Fruit fly (Drosophila melanogaster) whole organism, embryonic: ENCODE measurements around the gene Bcs1.

ENCODE experiments used
- CG10147 ChIP-seq: fragments of 200-800 bp; sonication (Bioruptor generic); optimal IDR thresholded peaks from 2 replicates; lab custom pipeline; 2019; ENCODE audit warnings: missing biosample characterization, mild to moderate bottlenecking, missing genetic modification characterization, moderate library complexity
- CG10209 ChIP-seq: fragments of 200-800 bp; sonication (Bioruptor generic); optimal IDR thresholded peaks from 3 replicates; lab custom pipeline; 2017; ENCODE audit warnings: missing biosample characterization, mild to moderate bottlenecking, missing genetic modification characterization, missing genetic modification reagents
- CG10565 ChIP-seq: fragments of 200-800 bp; sonication (Bioruptor generic); optimal IDR thresholded peaks from 3 replicates; lab custom pipeline; 2016; ENCODE audit warnings: missing biosample characterization, mild to moderate bottlenecking, missing genetic modification characterization
- CG11696 ChIP-seq: fragments of 200-800 bp; sonication (Bioruptor generic); IDR thresholded peaks from 2 replicates; pipeline ENCODE4 v1.3.6; 2022; ENCODE audit warnings: missing biosample characterization, missing genetic modification characterization
- CG11723 ChIP-seq: fragments of 200-800 bp; sonication (Bioruptor generic); optimal IDR thresholded peaks from 2 replicates; lab custom pipeline; 2017; ENCODE audit warnings: missing biosample characterization, mild to moderate bottlenecking, missing genetic modification characterization
- CG12299 ChIP-seq: fragments of 200-800 bp; sonication (Bioruptor generic); optimal IDR thresholded peaks from 2 replicates; lab custom pipeline; 2018; ENCODE audit warnings: missing biosample characterization, mild to moderate bottlenecking, missing genetic modification characterization
- CG12769 ChIP-seq: fragments of 200-800 bp; sonication (Bioruptor generic); optimal IDR thresholded peaks from 2 replicates; lab custom pipeline; 2019; ENCODE audit warnings: missing biosample characterization, mild to moderate bottlenecking, missing genetic modification characterization, moderate library complexity
- CG12942 ChIP-seq: fragments of 200-800 bp; sonication (Bioruptor generic); optimal IDR thresholded peaks from 3 replicates; lab custom pipeline; 2016; ENCODE audit warnings: missing biosample characterization, missing genetic modification characterization
- CG13296 ChIP-seq: fragments of 200-800 bp; sonication (Bioruptor generic); optimal IDR thresholded peaks from 3 replicates; lab custom pipeline; 2018; ENCODE audit warnings: missing biosample characterization, mild to moderate bottlenecking, missing genetic modification characterization
- CG1602 ChIP-seq: fragments of 200-800 bp; sonication (Bioruptor generic); optimal IDR thresholded peaks from 3 replicates; lab custom pipeline; 2016; ENCODE audit warnings: missing biosample characterization, missing genetic modification characterization
- CG17385 ChIP-seq: fragments of 200-800 bp; sonication (Bioruptor generic); optimal IDR thresholded peaks from 3 replicates; lab custom pipeline; 2018; ENCODE audit warnings: missing biosample characterization, mild to moderate bottlenecking, missing genetic modification characterization
- CG2129 ChIP-seq: fragments of 200-800 bp; sonication (Bioruptor generic); IDR thresholded peaks from 2 replicates; pipeline ENCODE4 v1.3.6; 2022; ENCODE audit warnings: missing biosample characterization, missing genetic modification characterization; ENCODE audit not compliant: partially characterized antibody
- CG2875 ChIP-seq: fragments of 200-800 bp; sonication (Bioruptor generic); optimal IDR thresholded peaks from 2 replicates; lab custom pipeline; 2017; ENCODE audit warnings: missing biosample characterization, mild to moderate bottlenecking, missing genetic modification characterization, missing genetic modification reagents
- CG32767 ChIP-seq: fragments of 200-800 bp; sonication (Bioruptor generic); IDR thresholded peaks from 2 replicates; pipeline ENCODE4 v1.3.6; 2022; ENCODE audit warnings: missing biosample characterization, missing genetic modification characterization
- CG34376 ChIP-seq: fragments of 200-800 bp; sonication (Bioruptor generic); optimal IDR thresholded peaks from 2 replicates; lab custom pipeline; 2018; ENCODE audit warnings: missing biosample characterization, mild to moderate bottlenecking, missing genetic modification characterization
- CG3726 ChIP-seq: fragments of 200-800 bp; sonication (Bioruptor generic); IDR thresholded peaks from 3 replicates; pipeline ENCODE4, ENCODE4 v1.3.6; 2022; ENCODE audit warnings: missing biosample characterization, missing genetic modification characterization
- CG4404 ChIP-seq: fragments of 200-800 bp; sonication (Bioruptor generic); IDR thresholded peaks from 2 replicates; pipeline ENCODE4 v1.3.6; 2022; ENCODE audit warnings: missing biosample characterization, missing genetic modification characterization
- CG7271 ChIP-seq: fragments of 200-800 bp; sonication (Bioruptor generic); optimal IDR thresholded peaks from 2 replicates; lab custom pipeline; 2018; ENCODE audit warnings: missing biosample characterization, mild to moderate bottlenecking, missing genetic modification characterization, moderate library complexity
- CG9876 ChIP-seq: fragments of 200-800 bp; sonication (Bioruptor generic); optimal IDR thresholded peaks from 2 replicates; lab custom pipeline; 2016; ENCODE audit warnings: missing biosample characterization, missing genetic modification characterization
- E2f2 ChIP-seq: fragments of 200-800 bp; sonication (Bioruptor generic); IDR thresholded peaks from 2 replicates; pipeline ENCODE4 v1.3.6; 2022; ENCODE audit warnings: missing biosample characterization, missing genetic modification characterization
- Kr ChIP-seq: fragments of 200-800 bp; sonication (Bioruptor generic); optimal IDR thresholded peaks from 2 replicates; lab custom pipeline; 2017; ENCODE audit warnings: missing biosample characterization, mild to moderate bottlenecking, missing genetic modification characterization
- MESR4 ChIP-seq: fragments of 200-800 bp; sonication (Bioruptor generic); optimal IDR thresholded peaks from 2 replicates; lab custom pipeline; 2018; ENCODE audit warnings: missing biosample characterization, mild to moderate bottlenecking, missing genetic modification characterization, moderate library complexity
- Opbp ChIP-seq: fragments of 200-800 bp; sonication (Bioruptor generic); IDR thresholded peaks from 3 replicates; pipeline ENCODE4 v1.3.6; 2022; ENCODE audit warnings: missing biosample characterization, missing genetic modification characterization; ENCODE audit not compliant: partially characterized antibody
- Rx ChIP-seq: fragments of 200-800 bp; sonication (Bioruptor generic); IDR thresholded peaks from 2 replicates; pipeline ENCODE4 v1.3.6; 2022; ENCODE audit warnings: missing biosample characterization, missing genetic modification characterization
- Sry-β ChIP-seq: fragments of 200-800 bp; sonication (Bioruptor generic); optimal IDR thresholded peaks from 2 replicates; lab custom pipeline; 2018; ENCODE audit warnings: missing biosample characterization, mild to moderate bottlenecking, missing genetic modification characterization, moderate library complexity
- amos ChIP-seq: fragments of 200-800 bp; sonication (Bioruptor generic); IDR thresholded peaks from 2 replicates; pipeline ENCODE4 v1.3.6; 2022; ENCODE audit warnings: missing biosample characterization, missing genetic modification characterization; ENCODE audit not compliant: partially characterized antibody
- cg ChIP-seq: fragments of 200-800 bp; sonication (Bioruptor generic); optimal IDR thresholded peaks from 3 replicates; lab custom pipeline; 2019; ENCODE audit warnings: missing biosample characterization, mild to moderate bottlenecking, missing genetic modification characterization, moderate library complexity
- chinmo ChIP-seq: fragments of 200-800 bp; sonication (Bioruptor generic); IDR thresholded peaks from 4 replicates; pipeline ENCODE4 v1.3.6; 2022; ENCODE audit warnings: missing biosample characterization, missing genetic modification characterization; ENCODE audit not compliant: partially characterized antibody
- dan ChIP-seq: fragments of 200-800 bp; sonication (Bioruptor generic); IDR thresholded peaks from 2 replicates; pipeline ENCODE4 v1.3.6; 2022; ENCODE audit warnings: missing biosample characterization, missing genetic modification characterization
- dmrt11E ChIP-seq: fragments of 200-800 bp; sonication (Bioruptor generic); optimal IDR thresholded peaks from 3 replicates; lab custom pipeline; 2018; ENCODE audit warnings: missing biosample characterization, mild to moderate bottlenecking, missing genetic modification characterization, moderate library complexity
- eve ChIP-seq, 2 experiments: fragments of >200 bp; optimal IDR thresholded peaks; 2 replicates each; lab custom pipeline; 2017; ENCODE audit warnings: missing biosample characterization in 2 of 2, missing genetic modification characterization in 2 of 2
- gsb-n ChIP-seq: fragments of 200-800 bp; sonication (Bioruptor generic); optimal IDR thresholded peaks from 3 replicates; lab custom pipeline; 2018; ENCODE audit warnings: missing biosample characterization, mild to moderate bottlenecking, missing genetic modification characterization
- jigr1 ChIP-seq: fragments of 200-800 bp; sonication (Bioruptor generic); IDR thresholded peaks from 3 replicates; pipeline ENCODE4 v1.3.6; 2022; ENCODE audit warnings: missing biosample characterization, missing genetic modification characterization
- lbe ChIP-seq: fragments of 200-800 bp; sonication (Bioruptor generic); optimal IDR thresholded peaks from 2 replicates; lab custom pipeline; 2016; ENCODE audit warnings: missing biosample characterization, mild to moderate bottlenecking, missing genetic modification characterization
- nerfin-1 ChIP-seq: fragments of 200-800 bp; sonication (Bioruptor generic); optimal IDR thresholded peaks from 3 replicates; lab custom pipeline; 2019; ENCODE audit warnings: missing biosample characterization, mild to moderate bottlenecking, missing genetic modification characterization, moderate library complexity
- nom ChIP-seq: fragments of 200-800 bp; sonication (Bioruptor generic); optimal IDR thresholded peaks from 2 replicates; lab custom pipeline; 2017; ENCODE audit warnings: missing biosample characterization, missing genetic modification characterization, mild to moderate bottlenecking, moderate library complexity, missing genetic modification reagents
- org-1 ChIP-seq: fragments of 200-800 bp; sonication (Bioruptor generic); optimal IDR thresholded peaks from 2 replicates; lab custom pipeline; 2017; ENCODE audit warnings: missing biosample characterization, missing genetic modification characterization
- peb ChIP-seq: fragments of 200-800 bp; sonication (Bioruptor generic); IDR thresholded peaks from 2 replicates; pipeline ENCODE4 v1.3.6; 2022; ENCODE audit warnings: missing biosample characterization, missing genetic modification characterization
- rib ChIP-seq: fragments of 200-800 bp; sonication (Bioruptor generic); IDR thresholded peaks from 2 replicates; pipeline ENCODE4 v1.3.6; 2022; ENCODE audit warnings: missing biosample characterization, missing genetic modification characterization
- sens ChIP-seq: fragments of 200-800 bp; sonication (Bioruptor generic); peaks from one replicate; lab custom pipeline; 2016; ENCODE audit warnings: missing biosample characterization, missing genetic modification characterization
- sna ChIP-seq: fragments of 200-800 bp; sonication (Bioruptor generic); IDR thresholded peaks from 2 replicates; pipeline ENCODE4 v1.3.6; 2022; ENCODE audit warnings: missing biosample characterization, missing genetic modification characterization; ENCODE audit not compliant: partially characterized antibody
- tin ChIP-seq: fragments of 200-800 bp; sonication (Bioruptor generic); optimal IDR thresholded peaks from 3 replicates; lab custom pipeline; 2016; ENCODE audit warnings: missing biosample characterization, missing genetic modification characterization
- tna ChIP-seq: fragments of 200-800 bp; sonication (Bioruptor generic); IDR thresholded peaks from 2 replicates; pipeline ENCODE4 v1.3.6; 2022; ENCODE audit warnings: missing biosample characterization, missing genetic modification characterization; ENCODE audit not compliant: partially characterized antibody
- ttk ChIP-seq: fragments of 200-800 bp; sonication (Bioruptor generic); IDR thresholded peaks from 2 replicates; pipeline ENCODE4 v2.1.2; 2022; ENCODE audit warnings: missing biosample characterization, missing genetic modification characterization

Gene Bcs1

dm6 chr2L:10221387-10221705, 1.1 kb upstream of the Bcs1 start (continued):
- TF ChIP-seq dan (no peak), ttk (GFP tag; lab: Robert Waterston, UW) (no peak), CG4404 (GFP tag; lab: Robert Waterston, UW) (no peak), CG2875 (GFP tag; lab: Kevin White, UChicago) (no peak), E2f2 (peak; percentile 25; the same call in 1 of the 2 replicates), gsb-n (tag; lab: Kevin White, UChicago) (no peak), CG7271 (no peak), CG10565 (GFP tag; lab: Kevin White, UChicago) (no peak), Kr (GFP tag; lab: Kevin White, UChicago) (no peak), peb (GFP tag; lab: Robert Waterston, UW) (no peak), Opbp (GFP tag; lab: Robert Waterston, UW) (no peak), amos (no peak), sna (GFP tag; lab: Robert Waterston, UW) (0 out of 2 replicates have a peak, but pooled peaks have one; percentile 3), CG11723 (GFP tag; lab: Kevin White, UChicago) (peak; percentile 55), CG9876 (GFP tag; lab: Kevin White, UChicago) (no peak), nom (peak; percentile 5), Rx (GFP tag; lab: Robert Waterston, UW) (no peak), CG2129 (GFP tag; lab: Robert Waterston, UW) (peak; percentile 15; the same call in 1 of the 2 replicates), CG1602 (GFP tag; lab: Kevin White, UChicago) (no peak), org-1 (GFP tag; lab: Kevin White, UChicago) (no peak), dmrt11E (no peak), chinmo (GFP tag; lab: Robert Waterston, UW) (0 out of 4 replicates have a peak, but pooled peaks have one; percentile 36), rib (GFP tag; lab: Robert Waterston, UW) (no peak), CG12769 (tag; lab: Kevin White, UChicago) (no peak), CG12942 (GFP tag; lab: Kevin White, UChicago) (no peak), CG17385 (no peak)

- TF ChIP-seq CG32767 (0 out of 2 replicates have a peak, but pooled peaks have one; percentile 25), CG12299 (tag; lab: Kevin White, UChicago) (no peak), jigr1 (GFP tag; lab: Robert Waterston, UW) (no peak), Sry-β (GFP tag; lab: Kevin White, UChicago) (no peak), CG10209 (GFP tag; lab: Kevin White, UChicago) (no peak), tin (GFP tag; lab: Kevin White, UChicago) (no peak), CG3726 (GFP tag; lab: Robert Waterston, UW) (no peak), nerfin-1 (tag; lab: Kevin White, UChicago) (peak; percentile 42), MESR4 (GFP tag; lab: Kevin White, UChicago) (peak; percentile 67), sens (GFP tag; lab: Kevin White, UChicago) (peak; percentile 14), cg (GFP tag; lab: Kevin White, UChicago) (peak; percentile 72), CG10147 (no peak), CG11696 (GFP tag; lab: Robert Waterston, UW) (no peak), CG34376 (GFP tag; lab: Kevin White, UChicago) (peak; percentile 10), CG13296 (GFP tag; lab: Kevin White, UChicago) (no peak), lbe (GFP tag; lab: Kevin White, UChicago) (peak; percentile 16), eve (GFP tag; optimal IDR thresholded peaks at IDR 0.05; lab: Kevin White, UChicago) (peak in 1 of 2 experiments; percentile 81), tna (no peak)
Observed at dm6 chr2L:10226213-10226723, 3.8 kb downstream of the Bcs1 start.
